Worm (Caenorhabditis elegans): ENCODE data around the gene T25B9.12.

- TF ChIP-seq dao-5 (tag; optimal IDR thresholded peaks at IDR 0.05) (no peak), W03F9.2 (tag; optimal IDR thresholded peaks at IDR 0.05) (no peak)
Observed at ce11 chrIV:10769353-10769752, 4.2 kb downstream of the T25B9.12 start, which contains the start of gene T25B9.9.

Data from whole organism, L4/young adult.